Worm (Caenorhabditis elegans) whole organism, mixed stage, embryonic: ENCODE measurements around the gene fbxa-209.

Experiments used
- blmp-1 ChIP-seq: fragments of 150-350 bp; optimal IDR thresholded peaks from 2 replicates; lab custom pipeline; 2014; ENCODE audit warnings: missing biosample characterization, missing genetic modification characterization
- elt-1 ChIP-seq: sonication (generic microtip); optimal IDR thresholded peaks from 2 replicates; lab custom pipeline; 2017; ENCODE audit warnings: missing genetic modification characterization, mild to moderate bottlenecking, missing compliant biosample characterization, antibody characterized with exemption, moderate library complexity, borderline replicate concordance; ENCODE audit not compliant: insufficient read depth
- elt-3 ChIP-seq: fragments of 150-350 bp; optimal IDR thresholded peaks from 2 replicates; lab custom pipeline; 2014; ENCODE audit warnings: missing biosample characterization, missing genetic modification characterization
- nhr-237 ChIP-seq: fragments of 150-350 bp; optimal IDR thresholded peaks from 2 replicates; lab custom pipeline; 2014; ENCODE audit warnings: missing biosample characterization, missing genetic modification characterization
- nhr-28 ChIP-seq: fragments of 150-350 bp; optimal IDR thresholded peaks from 2 replicates; lab custom pipeline; 2014; ENCODE audit warnings: missing biosample characterization, missing genetic modification characterization
- nhr-76 ChIP-seq: sonication (generic microtip); optimal IDR thresholded peaks from 2 replicates; lab custom pipeline; 2017; ENCODE audit warnings: missing biosample characterization, missing genetic modification characterization
- sptf-1 ChIP-seq: sonication (generic microtip); optimal IDR thresholded peaks from 2 replicates; lab custom pipeline; 2017; ENCODE audit warnings: mild to moderate bottlenecking, missing genetic modification characterization, moderate library complexity, missing compliant biosample characterization
- unc-39 ChIP-seq: fragments of 150-350 bp; optimal IDR thresholded peaks from 2 replicates; lab custom pipeline; 2014; ENCODE audit warnings: missing biosample characterization, missing genetic modification characterization
- unc-62 ChIP-seq: fragments of 150-350 bp; optimal IDR thresholded peaks from 2 replicates; lab custom pipeline; 2014; ENCODE audit warnings: missing biosample characterization, missing genetic modification reagents, missing genetic modification characterization
- ztf-11 ChIP-seq: fragments of 150-350 bp; optimal IDR thresholded peaks from 2 replicates; lab custom pipeline; 2014; ENCODE audit warnings: missing biosample characterization, missing genetic modification characterization

- TF ChIP-seq unc-39 (tag; lab: Kevin White, UChicago) (no peak), elt-1 (tag; lab: Kevin White, UChicago) (no peak), unc-62 (GFP tag; lab: Kevin White, UChicago) (no peak), nhr-237 (tag; lab: Kevin White, UChicago) (no peak), blmp-1 (tag; lab: Kevin White, UChicago) (no peak), nhr-28 (tag; lab: Kevin White, UChicago) (no peak), ztf-11 (no peak), nhr-76 (tag; lab: Kevin White, UChicago) (no peak), sptf-1 (tag; lab: Kevin White, UChicago) (no peak), elt-3 (no peak)
Observed at ce11 chrV:15383739-15384138, 43.1 kb downstream of the fbxa-209 start, which contains the start of gene str-88.
